Worm (Caenorhabditis elegans) whole organism, L4 larva: ENCODE results near the gene F17A2.13.

Experiments
- F49E8.2 ChIP-seq: sonication (generic microtip); optimal IDR thresholded peaks from 2 replicates; lab custom pipeline; 2016; ENCODE audit warnings: missing compliant biosample characterization, mild to moderate bottlenecking, missing genetic modification characterization, borderline replicate concordance
- T26A8.4 ChIP-seq: fragments of 200-800 bp; sonication (Bioruptor generic); IDR thresholded peaks from 2 replicates; pipeline ENCODE4 v1.3.6; 2022; ENCODE audit warnings: missing genetic modification characterization, missing compliant biosample characterization
- aha-1 ChIP-seq: fragments of 150-350 bp; peaks from one replicate; lab custom pipeline; 2014; ENCODE audit warnings: missing biosample characterization, missing genetic modification characterization
- aly-2 ChIP-seq: sonication (generic microtip); optimal IDR thresholded peaks from 2 replicates; lab custom pipeline; 2018; ENCODE audit warnings: missing biosample characterization, missing genetic modification characterization
- arid-1 ChIP-seq: fragments of 200-800 bp; sonication (Bioruptor generic); conservative IDR thresholded peaks from 2 replicates; pipeline ENCODE4 v1.3.6; 2022; ENCODE audit warnings: missing genetic modification reagents, missing genetic modification characterization, missing compliant biosample characterization
- ceh-28 ChIP-seq: fragments of 150-350 bp; optimal IDR thresholded peaks from 2 replicates; lab custom pipeline; 2014; ENCODE audit warnings: missing biosample characterization, missing genetic modification reagents, missing genetic modification characterization
- ceh-44 ChIP-seq: fragments of 200-800 bp; sonication (Bioruptor generic); IDR thresholded peaks from 2 replicates; pipeline ENCODE4 v1.3.6; 2022; ENCODE audit warnings: missing genetic modification reagents, missing genetic modification characterization, missing compliant biosample characterization
- ceh-62 ChIP-seq: sonication (generic microtip); optimal IDR thresholded peaks from 2 replicates; lab custom pipeline; 2017; ENCODE audit warnings: missing biosample characterization, missing genetic modification characterization
- ceh-82 ChIP-seq: sonication (generic microtip); optimal IDR thresholded peaks from 2 replicates; lab custom pipeline; 2017; ENCODE audit warnings: missing biosample characterization, missing genetic modification characterization
- ces-1 ChIP-seq: fragments of 150-350 bp; sonication (generic microtip); optimal IDR thresholded peaks from 4 replicates; lab custom pipeline; 2014; ENCODE audit warnings: missing biosample characterization, missing genetic modification reagents, missing genetic modification characterization
- daf-16 ChIP-seq, 3 experiments: sonication (generic microtip); optimal IDR thresholded peaks; 2 replicates each; lab custom pipeline; 2016 to 2017; ENCODE audit warnings: missing genetic modification characterization in 3 of 3, missing genetic modification reagents in 3 of 3, mild to moderate bottlenecking in 2 of 3, missing compliant biosample characterization in 2 of 3, missing biosample characterization in 1 of 3, moderate library complexity in 1 of 3
- duxl-1 ChIP-seq: sonication (generic microtip); optimal IDR thresholded peaks from 2 replicates; lab custom pipeline; 2016; ENCODE audit warnings: mild to moderate bottlenecking, missing genetic modification characterization, moderate library complexity, missing compliant biosample characterization; ENCODE audit not compliant: poor library complexity
- dve-1 ChIP-seq: sonication (generic microtip); optimal IDR thresholded peaks from 2 replicates; lab custom pipeline; 2017; ENCODE audit warnings: antibody characterized with exemption, mild to moderate bottlenecking, missing genetic modification characterization, missing compliant biosample characterization; ENCODE audit not compliant: insufficient read depth
- egl-27 ChIP-seq: sonication (generic microtip); optimal IDR thresholded peaks from 3 replicates; lab custom pipeline; 2017; ENCODE audit warnings: missing biosample characterization, missing genetic modification reagents, missing genetic modification characterization
- fkh-10 ChIP-seq: fragments of 150-350 bp; optimal IDR thresholded peaks from 2 replicates; lab custom pipeline; 2014; ENCODE audit warnings: missing biosample characterization, missing genetic modification reagents, missing genetic modification characterization
- fos-1 ChIP-seq: fragments of 150-350 bp; optimal IDR thresholded peaks from 2 replicates; lab custom pipeline; 2014; ENCODE audit warnings: missing biosample characterization, missing genetic modification characterization
- gei-8 ChIP-seq: fragments of 200-800 bp; sonication (Bioruptor generic); optimal IDR thresholded peaks from 2 replicates; lab custom pipeline; 2018; ENCODE audit warnings: mild to moderate bottlenecking, missing genetic modification characterization, missing compliant biosample characterization
- hlh-11 ChIP-seq: fragments of 200-800 bp; sonication (Bioruptor generic); optimal IDR thresholded peaks from 2 replicates; lab custom pipeline; 2018; ENCODE audit warnings: mild to moderate bottlenecking, missing genetic modification characterization, missing compliant biosample characterization
- hlh-30 ChIP-seq: sonication (generic microtip); optimal IDR thresholded peaks from 2 replicates; lab custom pipeline; 2017; ENCODE audit warnings: antibody characterized with exemption, mild to moderate bottlenecking, missing genetic modification characterization, missing compliant biosample characterization; ENCODE audit not compliant: insufficient read depth
- hmg-1.1 ChIP-seq: fragments of 200-800 bp; sonication (Bioruptor generic); IDR thresholded peaks from 2 replicates; pipeline ENCODE4 v1.3.6; 2022; ENCODE audit warnings: missing genetic modification reagents, missing genetic modification characterization, missing compliant biosample characterization
- jun-1 ChIP-seq: fragments of 150-350 bp; optimal IDR thresholded peaks from 2 replicates; lab custom pipeline; 2014; ENCODE audit warnings: missing biosample characterization, missing genetic modification reagents, missing genetic modification characterization
- lin-29 ChIP-seq: fragments of 200-800 bp; sonication (Bioruptor generic); IDR thresholded peaks from 2 replicates; pipeline ENCODE4 v1.3.6; 2022; ENCODE audit warnings: missing genetic modification reagents, missing genetic modification characterization, missing compliant biosample characterization
- lir-3 ChIP-seq: sonication (generic microtip); optimal IDR thresholded peaks from 2 replicates; lab custom pipeline; 2016; ENCODE audit warnings: mild to moderate bottlenecking, missing genetic modification characterization, missing compliant biosample characterization
- madf-9 ChIP-seq: fragments of 200-800 bp; sonication (Bioruptor generic); conservative IDR thresholded peaks from 2 replicates; pipeline ENCODE4 v1.3.6; 2022; ENCODE audit warnings: missing genetic modification reagents, missing genetic modification characterization, missing compliant biosample characterization
- mep-1 ChIP-seq: fragments of 150-350 bp; sonication (generic microtip); optimal IDR thresholded peaks from 3 replicates; lab custom pipeline; 2014; ENCODE audit warnings: missing biosample characterization, missing genetic modification characterization
- mes-2 ChIP-seq: sonication (generic microtip); optimal IDR thresholded peaks from 2 replicates; lab custom pipeline; 2016; ENCODE audit warnings: missing genotype, mild to moderate bottlenecking, missing genetic modification characterization, missing compliant biosample characterization; ENCODE audit not compliant: poor library complexity, severe bottlenecking
- mxl-3 ChIP-seq: fragments of 200-800 bp; sonication (Bioruptor generic); optimal IDR thresholded peaks from 2 replicates; lab custom pipeline; 2018; ENCODE audit warnings: mild to moderate bottlenecking, missing genetic modification characterization, missing compliant biosample characterization
- nhr-11 ChIP-seq: fragments of 150-350 bp; optimal IDR thresholded peaks from 2 replicates; lab custom pipeline; 2014; ENCODE audit warnings: missing biosample characterization, missing genetic modification characterization
- nhr-111 ChIP-seq: fragments of 200-800 bp; sonication (Bioruptor generic); optimal IDR thresholded peaks from 2 replicates; lab custom pipeline; 2018; ENCODE audit warnings: mild to moderate bottlenecking, missing genetic modification characterization, missing compliant biosample characterization
- nhr-28 ChIP-seq: fragments of 150-350 bp; optimal IDR thresholded peaks from 2 replicates; lab custom pipeline; 2014; ENCODE audit warnings: missing biosample characterization, missing genetic modification characterization
- nhr-41 ChIP-seq: fragments of 200-800 bp; sonication (Bioruptor generic); IDR thresholded peaks from 2 replicates; pipeline ENCODE4 v1.3.6; 2022; ENCODE audit warnings: missing genetic modification reagents, missing genetic modification characterization, missing compliant biosample characterization
- nhr-42 ChIP-seq: fragments of 200-800 bp; sonication (Bioruptor generic); IDR thresholded peaks from 2 replicates; pipeline ENCODE4 v1.3.6; 2022; ENCODE audit warnings: missing genetic modification characterization, missing compliant biosample characterization
- nhr-6 ChIP-seq: fragments of 150-350 bp; optimal IDR thresholded peaks from 2 replicates; lab custom pipeline; 2014; ENCODE audit warnings: missing biosample characterization, missing genetic modification characterization
- nhr-77 ChIP-seq: fragments of 150-350 bp; optimal IDR thresholded peaks from 2 replicates; lab custom pipeline; 2014; ENCODE audit warnings: missing biosample characterization, missing genetic modification characterization
- pha-4 ChIP-seq, 2 experiments: fragments of 150-350 bp in 1 of 2; fragments of 200-800 bp in 1 of 2; sonication (Bioruptor generic) in 1 of 2; IDR thresholded peaks in 1 of 2; optimal IDR thresholded peaks in 1 of 2; 2 replicates each; pipeline versions ENCODE4 v1.3.6 to Lab custom; 2014 to 2022; ENCODE audit warnings: missing genetic modification characterization in 2 of 2, missing genetic modification reagents in 2 of 2, missing biosample characterization in 1 of 2, missing compliant biosample characterization in 1 of 2
- php-3 ChIP-seq: fragments of 200-800 bp; sonication (Bioruptor generic); IDR thresholded peaks from 2 replicates; pipeline ENCODE4 v1.3.6; 2022; ENCODE audit warnings: missing genetic modification reagents, missing genetic modification characterization, missing compliant biosample characterization
- pqm-1 ChIP-seq: sonication (generic microtip); optimal IDR thresholded peaks from 2 replicates; lab custom pipeline; 2017; ENCODE audit warnings: missing biosample characterization, missing genetic modification characterization
- rbr-2 ChIP-seq: sonication (generic microtip); optimal IDR thresholded peaks from 2 replicates; lab custom pipeline; 2016; ENCODE audit warnings: missing genotype, missing genetic modification characterization, missing compliant biosample characterization
- sdz-12 ChIP-seq: fragments of 200-800 bp; sonication (Bioruptor generic); optimal IDR thresholded peaks from 2 replicates; lab custom pipeline; 2018; ENCODE audit warnings: mild to moderate bottlenecking, missing genetic modification characterization, missing compliant biosample characterization
- set-16 ChIP-seq: fragments of 200-800 bp; sonication (Bioruptor generic); IDR thresholded peaks from 2 replicates; pipeline ENCODE4 v1.3.6; 2022; ENCODE audit warnings: missing genetic modification reagents, missing genetic modification characterization, missing compliant biosample characterization
- skn-1 ChIP-seq: fragments of 150-350 bp; optimal IDR thresholded peaks from 2 replicates; lab custom pipeline; 2014; ENCODE audit warnings: missing biosample characterization, missing genetic modification characterization
- unc-62 ChIP-seq, 3 experiments: fragments of 150-350 bp in 1 of 3; sonication (generic microtip); optimal IDR thresholded peaks in 2 of 3; peaks in 1 of 3; 1 replicate in 1 of 3; 2 replicates in 2 of 3; lab custom pipeline; 2014 to 2017; ENCODE audit warnings: missing biosample characterization in 3 of 3, missing genetic modification characterization in 3 of 3, missing genetic modification reagents in 3 of 3, missing genotype in 1 of 3
- zag-1 ChIP-seq: fragments of 150-350 bp; optimal IDR thresholded peaks from 2 replicates; lab custom pipeline; 2014; ENCODE audit warnings: missing biosample characterization, missing genetic modification characterization
- ztf-7 ChIP-seq: fragments of 150-350 bp; optimal IDR thresholded peaks from 2 replicates; lab custom pipeline; 2014; ENCODE audit warnings: missing biosample characterization, missing genetic modification characterization

F17A2.13 gene

ce11 chrX:12352872-12353271, 31.4 kb downstream of the F17A2.13 start, which contains the start of gene F42F12.4:
F42F12.4 (minus strand) TSS chrX:12352947.
- no peak for TF ChIP-seq nhr-11 (tag; lab: Kevin White, UChicago)
- no peak for TF ChIP-seq lin-29 (GFP tag; lab: Robert Waterston, UW)
- peak; percentile 51 for TF ChIP-seq nhr-28 (tag; lab: Kevin White, UChicago)
- TF ChIP-seq daf-16 (GFP tag; optimal IDR thresholded peaks at IDR 0.05; lab: Kevin White, UChicago): no peak
- TF ChIP-seq daf-16 (tag; optimal IDR thresholded peaks at IDR 0.05; lab: Kevin White, UChicago): peak; percentile 22
- no peak for TF ChIP-seq gei-8 (GFP tag; lab: Kevin White, UChicago)
- no peak for TF ChIP-seq pha-4 (GFP tag; IDR thresholded peaks at IDR 0.05; lab: Robert Waterston, UW)
- no peak for TF ChIP-seq pha-4 (tag; optimal IDR thresholded peaks at IDR 0.05; lab: Kevin White, UChicago)
- no peak for TF ChIP-seq aha-1
- TF ChIP-seq nhr-77 (tag; lab: Kevin White, UChicago): no peak
- TF ChIP-seq ztf-7 (tag; lab: Kevin White, UChicago): no peak
- TF ChIP-seq hlh-30 (tag; lab: Kevin White, UChicago): no peak
- peak; percentile 15; the same call in 1 of the 2 replicates for TF ChIP-seq php-3 (GFP tag; lab: Robert Waterston, UW)
- TF ChIP-seq aly-2 (tag; lab: Kevin White, UChicago): no peak
- TF ChIP-seq pqm-1: peak; percentile 46
- TF ChIP-seq T26A8.4: no peak
- TF ChIP-seq ceh-28: peak; percentile 7
- TF ChIP-seq unc-62 (GFP tag; optimal IDR thresholded peaks at IDR 0.05 in 1 of 2; lab: Kevin White, UChicago): peak in 1 of 2 experiments; percentile 12
- TF ChIP-seq unc-62 (tag; optimal IDR thresholded peaks at IDR 0.05; lab: Kevin White, UChicago): no peak
- TF ChIP-seq ceh-44 (GFP tag; lab: Robert Waterston, UW): no peak
- peak; percentile 26 for TF ChIP-seq dve-1 (tag; lab: Kevin White, UChicago)
- no peak for TF ChIP-seq sdz-12 (GFP tag; lab: Kevin White, UChicago)
- no peak for TF ChIP-seq nhr-6
- TF ChIP-seq ceh-62 (tag; lab: Kevin White, UChicago): no peak
- peak; percentile 0 for TF ChIP-seq hlh-11 (tag; lab: Kevin White, UChicago)
- TF ChIP-seq nhr-42 (GFP tag; lab: Robert Waterston, UW): no peak
- TF ChIP-seq, all 104 proteins: peak for 8

- no peak for TF ChIP-seq egl-27 (tag; lab: Kevin White, UChicago)
- TF ChIP-seq zag-1 (tag; lab: Kevin White, UChicago): no peak
- no peak for TF ChIP-seq F49E8.2
- TF ChIP-seq mxl-3: no peak
- TF ChIP-seq ceh-44 (GFP tag; lab: Robert Waterston, UW): no peak
- no peak for TF ChIP-seq set-16 (GFP tag; lab: Robert Waterston, UW)
- no peak for TF ChIP-seq lir-3
- no peak for TF ChIP-seq skn-1 (tag; lab: Kevin White, UChicago)
- TF ChIP-seq hmg-1.1 (GFP tag; lab: Robert Waterston, UW): no peak
- no peak for TF ChIP-seq dve-1 (tag; lab: Kevin White, UChicago)
- no peak for TF ChIP-seq rbr-2 (tag; lab: Kevin White, UChicago)
- no peak for TF ChIP-seq ces-1 (GFP tag; lab: Kevin White, UChicago)
These were observed 35.1 kb downstream of the F17A2.13 start, which contains the start of gene nspc-12 for ce11 chrX:12356581-12356980. nspc-12 (minus strand) TSS chrX:12356681.

ce11 chrX:12357127-12357526, 35.7 kb downstream of the F17A2.13 start, which contains the start of gene nspc-13:
nspc-13 (plus strand) TSS chrX:12357427.
- TF ChIP-seq unc-62 (GFP tag; optimal IDR thresholded peaks at IDR 0.05 in 1 of 2; lab: Kevin White, UChicago) (peak in 1 of 2 experiments; percentile 12), unc-62 (tag; optimal IDR thresholded peaks at IDR 0.05; lab: Kevin White, UChicago) (no peak), mes-2 (tag; lab: Kevin White, UChicago) (no peak)

- TF ChIP-seq nhr-41 (GFP tag; lab: Robert Waterston, UW) (no peak), hmg-1.1 (GFP tag; lab: Robert Waterston, UW) (no peak), nhr-111 (GFP tag; lab: Kevin White, UChicago) (no peak), fos-1 (tag; lab: Kevin White, UChicago) (no peak), jun-1 (no peak), madf-9 (GFP tag; lab: Robert Waterston, UW) (no peak), ceh-44 (GFP tag; lab: Robert Waterston, UW) (no peak), duxl-1 (no peak), fkh-10 (GFP tag; lab: Kevin White, UChicago) (no peak), arid-1 (no peak), mxl-3 (no peak), hlh-30 (tag; lab: Kevin White, UChicago) (no peak), nhr-42 (GFP tag; lab: Robert Waterston, UW) (no peak), mep-1 (tag; lab: Kevin White, UChicago) (no peak), ceh-82 (tag; lab: Kevin White, UChicago) (no peak), F49E8.2 (no peak)
These were observed 37.5 kb downstream of the F17A2.13 start, which contains the start of gene nspc-14 for ce11 chrX:12358957-12359356. nspc-14 (minus strand) TSS chrX:12359057.
